Worm (Caenorhabditis elegans): ENCODE results near the gene W03C9.2.
A peak's percentile ranks its signal among the peaks of the same experiment; 100 is the strongest.

The W03C9.2 gene

ce11 chrII:11977363-11977762 lies 15.2 kb downstream of the W03C9.2 start, which contains the start of gene Y17G7B.21:
Y17G7B.21 (minus strand) TSS chrII:11977661.
- TF ChIP-seq dpl-1 (GFP tag; optimal IDR thresholded peaks at IDR 0.05): no peak
- TF ChIP-seq fkh-8 (tag; optimal IDR thresholded peaks at IDR 0.05): no peak
- TF ChIP-seq ztf-4 (tag; optimal IDR thresholded peaks at IDR 0.05): no peak
- no peak for TF ChIP-seq ces-1 (GFP tag; optimal IDR thresholded peaks at IDR 0.05)
- TF ChIP-seq lsy-2 (tag; optimal IDR thresholded peaks at IDR 0.05): no peak
- no peak for TF ChIP-seq vab-15 (tag; optimal IDR thresholded peaks at IDR 0.05)
- TF ChIP-seq lin-15B (tag; optimal IDR thresholded peaks at IDR 0.05): no peak
- TF ChIP-seq Y116A8C.19 (tag; optimal IDR thresholded peaks at IDR 0.05; ENCODE audit: borderline replicate concordance): no peak
- peak; percentile 82 for TF ChIP-seq nhr-85 (tag)
- TF ChIP-seq unc-86 (tag; optimal IDR thresholded peaks at IDR 0.05): no peak
- TF ChIP-seq lin-39 (tag; optimal IDR thresholded peaks at IDR 0.05): no peak
- no peak for TF ChIP-seq hpl-2 (GFP tag; optimal IDR thresholded peaks at IDR 0.05)
- 0 out of 2 replicates have a peak, but pooled peaks have one; percentile 21 for TF ChIP-seq grh-1 (GFP tag; IDR thresholded peaks at IDR 0.05)
- TF ChIP-seq egl-13 (tag; optimal IDR thresholded peaks at IDR 0.05): peak; percentile 1
- TF ChIP-seq efl-1 (optimal IDR thresholded peaks at IDR 0.05): no peak
- peak in 1 of 2 experiments; percentile 91 for TF ChIP-seq efl-1 (GFP tag; optimal IDR thresholded peaks at IDR 0.05 in 1 of 2)
- TF ChIP-seq ets-5 (GFP tag; IDR thresholded peaks at IDR 0.05): no peak
- TF ChIP-seq hlh-17 (GFP tag; optimal IDR thresholded peaks at IDR 0.05; ENCODE audit: borderline replicate concordance): peak; percentile 72
- TF ChIP-seq lin-14 (GFP tag; optimal IDR thresholded peaks at IDR 0.05): no peak
- TF ChIP-seq irx-1 (tag; optimal IDR thresholded peaks at IDR 0.05): no peak
- no peak for TF ChIP-seq F16B12.6 (tag; optimal IDR thresholded peaks at IDR 0.05)
- TF ChIP-seq nhr-77 (tag; optimal IDR thresholded peaks at IDR 0.05): peak; percentile 6
- no peak for TF ChIP-seq nhr-12 (tag; optimal IDR thresholded peaks at IDR 0.05)
- no peak for TF ChIP-seq blmp-1 (tag; optimal IDR thresholded peaks at IDR 0.05)
- no peak for TF ChIP-seq nhr-90 (tag; optimal IDR thresholded peaks at IDR 0.05; ENCODE audit: poor library complexity)

- TF ChIP-seq efl-1 (optimal IDR thresholded peaks at IDR 0.05): no peak
- TF ChIP-seq efl-1 (GFP tag; optimal IDR thresholded peaks at IDR 0.05 in 1 of 2): peak in 1 of 2 experiments; percentile 9
- no peak for TF ChIP-seq mep-1 (tag; optimal IDR thresholded peaks at IDR 0.05)
- TF ChIP-seq elt-3 (tag; optimal IDR thresholded peaks at IDR 0.05): no peak
- no peak for TF ChIP-seq nhr-71 (tag; optimal IDR thresholded peaks at IDR 0.05)
Measured at ce11 chrII:11978478-11978877, 16.3 kb downstream of the W03C9.2 start.

ce11 chrII:11978920-11979319 lies 16.8 kb downstream of the W03C9.2 start:
- TF ChIP-seq vab-15 (tag; optimal IDR thresholded peaks at IDR 0.05) (no peak), dsc-1 (tag; optimal IDR thresholded peaks at IDR 0.05) (no peak), tbx-2 (tag; optimal IDR thresholded peaks at IDR 0.05) (no peak), efl-1 (optimal IDR thresholded peaks at IDR 0.05) (no peak), efl-1 (GFP tag; optimal IDR thresholded peaks at IDR 0.05 in 1 of 2) (peak in 1 of 2 experiments; percentile 77), nhr-85 (tag) (peak; percentile 63), dpl-1 (GFP tag; optimal IDR thresholded peaks at IDR 0.05) (no peak)

ce11 chrII:11979449-11980095 lies 17.4 kb downstream of the W03C9.2 start, which contains the start of the genes ash-2 and Y17G7B.20:
ash-2 (plus strand) TSS chrII:11979838.
Y17G7B.20 (minus strand) TSS chrII:11979844.
- peak; percentile 54 to 81 (median 59) for TF ChIP-seq ceh-82 (tag; optimal IDR thresholded peaks at IDR 0.05)
- no peak for TF ChIP-seq egl-27 (tag; optimal IDR thresholded peaks at IDR 0.05)
- TF ChIP-seq rnt-1 (tag; optimal IDR thresholded peaks at IDR 0.05): peak; percentile 46
- TF ChIP-seq fkh-10 (GFP tag; optimal IDR thresholded peaks at IDR 0.05): no peak
- peak; percentile 25 for TF ChIP-seq mep-1 (tag; optimal IDR thresholded peaks at IDR 0.05)
- TF ChIP-seq skn-1 (tag; optimal IDR thresholded peaks at IDR 0.05): peak; percentile 29
- TF ChIP-seq lin-35 (GFP tag; optimal IDR thresholded peaks at IDR 0.05): peak; percentile 42 to 54
- TF ChIP-seq C04F5.9 (tag; optimal IDR thresholded peaks at IDR 0.05): no peak
- TF ChIP-seq dpl-1 (GFP tag; optimal IDR thresholded peaks at IDR 0.05): peak in 1 of 3 experiments; percentile 35
- TF ChIP-seq efl-1 (optimal IDR thresholded peaks at IDR 0.05): peak in 1 of 2 experiments; percentile 42
- peak in 1 of 2 experiments; percentile 47 for TF ChIP-seq efl-1 (GFP tag; optimal IDR thresholded peaks at IDR 0.05 in 1 of 2)
- TF ChIP-seq C34B4.2 (tag; optimal IDR thresholded peaks at IDR 0.05): no peak
- peak; percentile 16 for TF ChIP-seq unc-130 (tag; optimal IDR thresholded peaks at IDR 0.05)
- TF ChIP-seq grh-1 (GFP tag; IDR thresholded peaks at IDR 0.05): 0 out of 2 replicates have a peak, but pooled peaks have one; percentile 19
